Worm (Caenorhabditis elegans) whole organism, L1 larva: ENCODE data around the gene C32D5.4.

Experiments
- Y116A8C.19 ChIP-seq: sonication (generic microtip); optimal IDR thresholded peaks from 2 replicates; lab custom pipeline; 2016; ENCODE audit warnings: missing compliant biosample characterization, missing genetic modification characterization, borderline replicate concordance
- aha-1 ChIP-seq: fragments of 150-350 bp; optimal IDR thresholded peaks from 2 replicates; lab custom pipeline; 2014; ENCODE audit warnings: missing biosample characterization, missing genetic modification characterization
- alr-1 ChIP-seq: fragments of 200-800 bp; sonication (Bioruptor generic); optimal IDR thresholded peaks from 2 replicates; lab custom pipeline; 2018; ENCODE audit warnings: borderline replicate concordance, mild to moderate bottlenecking, missing genetic modification characterization, missing compliant biosample characterization
- aly-2 ChIP-seq: fragments of 150-350 bp; optimal IDR thresholded peaks from 2 replicates; lab custom pipeline; 2014; ENCODE audit warnings: missing biosample characterization, missing genetic modification characterization
- ama-1 ChIP-seq: fragments of 150-350 bp; optimal IDR thresholded peaks from 2 replicates; lab custom pipeline; 2014
- ceh-8 ChIP-seq: fragments of 200-800 bp; sonication (Bioruptor generic); optimal IDR thresholded peaks from 2 replicates; lab custom pipeline; 2018; ENCODE audit warnings: mild to moderate bottlenecking, missing genetic modification characterization, moderate library complexity, missing compliant biosample characterization
- ceh-82 ChIP-seq, 3 experiments: fragments of 150-350 bp in 1 of 3; sonication (generic microtip) in 2 of 3; optimal IDR thresholded peaks; 2 replicates each; lab custom pipeline; 2014 to 2017; ENCODE audit warnings: missing biosample characterization in 3 of 3, missing genetic modification characterization in 3 of 3
- ceh-88 ChIP-seq: fragments of 200-800 bp; sonication (Bioruptor generic); IDR thresholded peaks from 2 replicates; pipeline ENCODE4 v1.3.6; 2022; ENCODE audit warnings: missing genetic modification characterization, missing compliant biosample characterization
- ceh-90 ChIP-seq: sonication (generic microtip); optimal IDR thresholded peaks from 2 replicates; lab custom pipeline; 2016; ENCODE audit warnings: missing genetic modification characterization, missing compliant biosample characterization
- ces-1 ChIP-seq: fragments of 150-350 bp; optimal IDR thresholded peaks from 2 replicates; lab custom pipeline; 2014; ENCODE audit warnings: missing biosample characterization, missing genetic modification reagents, missing genetic modification characterization
- dpl-1 ChIP-seq, 3 experiments: fragments of 150-350 bp in 2 of 3; sonication (generic microtip) in 1 of 3; optimal IDR thresholded peaks; 2 replicates each; lab custom pipeline; 2014 to 2017; ENCODE audit warnings: missing biosample characterization in 3 of 3, missing genetic modification characterization in 3 of 3, missing genetic modification reagents in 3 of 3
- dsc-1 ChIP-seq: sonication (generic microtip); optimal IDR thresholded peaks from 2 replicates; lab custom pipeline; 2016; ENCODE audit warnings: mild to moderate bottlenecking, missing genetic modification characterization, missing compliant biosample characterization
- efl-1 ChIP-seq, 4 experiments: fragments of 150-350 bp; optimal IDR thresholded peaks in 3 of 4; peaks in 1 of 4; 1 replicate in 1 of 4; 2 replicates in 3 of 4; lab custom pipeline; 2014; ENCODE audit warnings: missing biosample characterization in 2 of 4, missing genetic modification characterization in 2 of 4, missing genetic modification reagents in 2 of 4
- egl-13 ChIP-seq: sonication (generic microtip); optimal IDR thresholded peaks from 2 replicates; lab custom pipeline; 2016; ENCODE audit warnings: missing genotype, missing genetic modification reagents, missing genetic modification characterization, missing compliant biosample characterization
- egl-27 ChIP-seq, 2 experiments: fragments of 150-350 bp in 1 of 2; sonication (generic microtip); optimal IDR thresholded peaks; 3 replicates each; lab custom pipeline; 2017 to 2018; ENCODE audit warnings: missing biosample characterization in 2 of 2, missing genetic modification characterization in 2 of 2, missing genetic modification reagents in 2 of 2
- elt-2 ChIP-seq: sonication (generic microtip); optimal IDR thresholded peaks from 2 replicates; lab custom pipeline; 2016; ENCODE audit warnings: missing genetic modification characterization, mild to moderate bottlenecking, inconsistent platforms, missing compliant biosample characterization, missing genetic modification reagents
- ets-5 ChIP-seq: fragments of 200-800 bp; sonication (Bioruptor generic); IDR thresholded peaks from 2 replicates; pipeline ENCODE4 v1.3.6; 2022; ENCODE audit warnings: missing genetic modification characterization, missing compliant biosample characterization
- fkh-8 ChIP-seq: sonication (generic microtip); optimal IDR thresholded peaks from 2 replicates; lab custom pipeline; 2016; ENCODE audit warnings: mild to moderate bottlenecking, missing genetic modification characterization, missing compliant biosample characterization
- fos-1 ChIP-seq: fragments of 150-350 bp; optimal IDR thresholded peaks from 2 replicates; lab custom pipeline; 2014; ENCODE audit warnings: missing biosample characterization, missing genetic modification characterization
- hlh-17 ChIP-seq: fragments of 200-800 bp; sonication (Bioruptor generic); optimal IDR thresholded peaks from 2 replicates; lab custom pipeline; 2018; ENCODE audit warnings: missing genetic modification characterization, mild to moderate bottlenecking, missing compliant biosample characterization, moderate library complexity, borderline replicate concordance
- hlh-4 ChIP-seq: sonication (generic microtip); optimal IDR thresholded peaks from 2 replicates; lab custom pipeline; 2016; ENCODE audit warnings: mild to moderate bottlenecking, missing genetic modification characterization, missing compliant biosample characterization
- hpl-2 ChIP-seq: fragments of 150-350 bp; optimal IDR thresholded peaks from 2 replicates; lab custom pipeline; 2014; ENCODE audit warnings: missing biosample characterization, missing genetic modification reagents, missing genetic modification characterization
- jun-1 ChIP-seq: fragments of 150-350 bp; optimal IDR thresholded peaks from 2 replicates; lab custom pipeline; 2014; ENCODE audit warnings: missing biosample characterization, missing genetic modification reagents, missing genetic modification characterization
- lir-3 ChIP-seq: sonication (generic microtip); optimal IDR thresholded peaks from 2 replicates; lab custom pipeline; 2016; ENCODE audit warnings: mild to moderate bottlenecking, missing genetic modification characterization, moderate library complexity, missing compliant biosample characterization; ENCODE audit not compliant: poor library complexity
- mdl-1 ChIP-seq, 2 experiments: fragments of 150-350 bp; optimal IDR thresholded peaks; 2 replicates each; lab custom pipeline; 2014 to 2017; ENCODE audit warnings: missing biosample characterization in 2 of 2, missing genetic modification characterization in 2 of 2, inconsistent platforms in 1 of 2
- mep-1 ChIP-seq: fragments of 150-350 bp; optimal IDR thresholded peaks from 2 replicates; lab custom pipeline; 2014; ENCODE audit warnings: missing biosample characterization, missing genetic modification characterization
- nhr-19 ChIP-seq: fragments of 200-800 bp; sonication (Bioruptor generic); conservative IDR thresholded peaks from 2 replicates; pipeline ENCODE4 v1.3.6; 2022; ENCODE audit warnings: missing genetic modification characterization, missing compliant biosample characterization
- nhr-20 ChIP-seq: sonication (generic microtip); optimal IDR thresholded peaks from 2 replicates; lab custom pipeline; 2016; ENCODE audit warnings: mild to moderate bottlenecking, missing genetic modification characterization, missing compliant biosample characterization
- nhr-237 ChIP-seq: fragments of 150-350 bp; optimal IDR thresholded peaks from 2 replicates; lab custom pipeline; 2014; ENCODE audit warnings: missing biosample characterization, missing genetic modification characterization
- nhr-28 ChIP-seq: fragments of 150-350 bp; optimal IDR thresholded peaks from 2 replicates; lab custom pipeline; 2014; ENCODE audit warnings: missing biosample characterization, missing genetic modification characterization
- nhr-71 ChIP-seq: sonication (generic microtip); optimal IDR thresholded peaks from 2 replicates; lab custom pipeline; 2016; ENCODE audit warnings: mild to moderate bottlenecking, missing genetic modification characterization, moderate library complexity, missing compliant biosample characterization
- nhr-77 ChIP-seq: fragments of 150-350 bp; optimal IDR thresholded peaks from 2 replicates; lab custom pipeline; 2014; ENCODE audit warnings: missing biosample characterization, missing genetic modification characterization
- pag-3 ChIP-seq: sonication (generic microtip); optimal IDR thresholded peaks from 2 replicates; lab custom pipeline; 2017; ENCODE audit warnings: missing genetic modification characterization, mild to moderate bottlenecking, missing compliant biosample characterization, antibody characterized with exemption, borderline replicate concordance; ENCODE audit not compliant: insufficient read depth
- pax-3 ChIP-seq: fragments of 200-800 bp; sonication (Bioruptor generic); optimal IDR thresholded peaks from 2 replicates; lab custom pipeline; 2018; ENCODE audit warnings: mild to moderate bottlenecking, missing genetic modification characterization, moderate library complexity, missing compliant biosample characterization
- skn-1 ChIP-seq: fragments of 150-350 bp; optimal IDR thresholded peaks from 2 replicates; lab custom pipeline; 2014; ENCODE audit warnings: missing biosample characterization, missing genetic modification characterization
- snpc-4 ChIP-seq: fragments of 150-350 bp; optimal IDR thresholded peaks from 2 replicates; lab custom pipeline; 2014; ENCODE audit warnings: missing biosample characterization, missing genetic modification characterization
- snu-23 ChIP-seq: sonication (generic microtip); optimal IDR thresholded peaks from 2 replicates; lab custom pipeline; 2016; ENCODE audit warnings: missing genetic modification characterization, missing compliant biosample characterization
- sptf-1 ChIP-seq: fragments of 150-350 bp; optimal IDR thresholded peaks from 2 replicates; lab custom pipeline; 2014; ENCODE audit warnings: missing biosample characterization, missing genetic modification characterization
- swsn-7 ChIP-seq: sonication (generic microtip); optimal IDR thresholded peaks from 2 replicates; lab custom pipeline; 2016; ENCODE audit warnings: missing genetic modification characterization, missing compliant biosample characterization
- unc-130 ChIP-seq: fragments of 150-350 bp; optimal IDR thresholded peaks from 2 replicates; lab custom pipeline; 2017; ENCODE audit warnings: missing biosample characterization, missing genetic modification characterization, inconsistent platforms
- unc-30 ChIP-seq: sonication (generic microtip); optimal IDR thresholded peaks from 2 replicates; lab custom pipeline; 2017; ENCODE audit warnings: missing biosample characterization, missing genetic modification characterization
- unc-62 ChIP-seq: fragments of 150-350 bp; optimal IDR thresholded peaks from 2 replicates; lab custom pipeline; 2014; ENCODE audit warnings: missing biosample characterization, missing genetic modification reagents, missing genetic modification characterization
- unc-86 ChIP-seq: sonication (generic microtip); optimal IDR thresholded peaks from 2 replicates; lab custom pipeline; 2016; ENCODE audit warnings: missing genetic modification characterization, missing compliant biosample characterization
- zag-1 ChIP-seq: fragments of 150-350 bp; optimal IDR thresholded peaks from 2 replicates; lab custom pipeline; 2014; ENCODE audit warnings: missing biosample characterization, missing genetic modification characterization
- ztf-11 ChIP-seq, 2 experiments: sonication (generic microtip); optimal IDR thresholded peaks; 2 replicates each; lab custom pipeline; 2016 to 2017; ENCODE audit warnings: missing genetic modification characterization in 2 of 2, missing biosample characterization in 1 of 2, missing compliant biosample characterization in 1 of 2
- ztf-4 ChIP-seq: fragments of 150-350 bp; optimal IDR thresholded peaks from 2 replicates; lab custom pipeline; 2014; ENCODE audit warnings: missing biosample characterization, missing genetic modification characterization

Gene C32D5.4

ce11 chrII:6366696-6367095 is 43.8 kb upstream of the C32D5.4 start, which contains the start of gene ctsa-4.1:
TSS of gene ctsa-4.1 (plus strand) at chrII:6366996.
- TF ChIP-seq lir-3, result no peak
- TF ChIP-seq ztf-11 (tag; optimal IDR thresholded peaks at IDR 0.05; lab: Kevin White, UChicago), result no peak
- TF ChIP-seq efl-1 (optimal IDR thresholded peaks at IDR 0.05; lab: Kevin White, UChicago), result no peak
- TF ChIP-seq efl-1 (GFP tag; optimal IDR thresholded peaks at IDR 0.05 in 1 of 2; lab: Kevin White, UChicago), result peak in 1 of 2 experiments; percentile 24
- TF ChIP-seq nhr-237 (tag; lab: Kevin White, UChicago), result no peak

DNA sequence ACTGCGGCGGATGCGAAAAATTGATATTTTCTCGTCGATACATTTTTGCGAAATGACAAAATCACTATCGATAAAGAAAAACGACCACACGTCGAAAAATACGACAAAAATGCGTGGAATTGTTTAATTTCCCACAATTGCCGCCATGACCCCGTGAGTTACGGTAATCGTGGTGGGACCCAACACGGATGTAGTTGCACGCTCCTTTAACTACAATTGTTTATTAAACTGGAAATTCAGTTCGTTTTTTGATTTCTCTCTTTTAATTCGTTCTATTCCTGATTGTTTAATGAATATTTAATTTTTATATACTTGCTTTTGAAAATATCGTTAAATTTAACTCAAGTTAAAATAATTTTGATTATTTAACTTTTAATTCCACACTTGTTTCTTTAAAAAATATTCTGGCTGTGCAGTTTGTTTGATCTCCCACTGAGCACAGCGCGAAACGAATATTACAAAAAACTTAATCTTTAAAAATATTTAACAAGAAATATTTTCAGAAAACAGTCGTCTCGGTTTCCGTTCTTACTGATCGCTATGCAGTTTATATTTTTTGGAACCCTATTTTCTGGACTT is 42.4 kb upstream of the C32D5.4 start, which contains the start of the genes ani-2 and clec-88:
TSS of gene ani-2 (minus strand) at position 131 of the 579 bp plus-strand sequence.
TSS of gene clec-88 (plus strand) at position 486 of the 579 bp plus-strand sequence.
- TF ChIP-seq snpc-4 (tag; lab: Kevin White, UChicago), result no peak
- no peak for TF ChIP-seq fkh-8 (tag; lab: Kevin White, UChicago)
- no peak for TF ChIP-seq ceh-82 (tag; optimal IDR thresholded peaks at IDR 0.05; lab: Kevin White, UChicago)
- no peak for TF ChIP-seq skn-1 (tag; lab: Kevin White, UChicago)
- no peak for TF ChIP-seq ceh-8 (GFP tag; lab: Kevin White, UChicago)
- TF ChIP-seq pax-3 (tag; lab: Kevin White, UChicago), result no peak
- TF ChIP-seq snu-23 (GFP tag; lab: Kevin White, UChicago), result no peak
- no peak for TF ChIP-seq ces-1 (GFP tag; lab: Kevin White, UChicago)
- TF ChIP-seq dpl-1 (GFP tag; optimal IDR thresholded peaks at IDR 0.05; lab: Kevin White, UChicago), result no peak
- TF ChIP-seq nhr-77 (tag; lab: Kevin White, UChicago), result no peak
- no peak for TF ChIP-seq pag-3

- TF ChIP-seq jun-1, result no peak
- TF ChIP-seq unc-86, result peak; percentile 31
- TF ChIP-seq sptf-1 (tag; lab: Kevin White, UChicago), result no peak
- TF ChIP-seq fos-1 (tag; lab: Kevin White, UChicago), result peak; percentile 36
- peak; percentile 8 for TF ChIP-seq ztf-4
- TF ChIP-seq swsn-7 (tag; lab: Kevin White, UChicago), result peak; percentile 72
- TF ChIP-seq mep-1, result peak; percentile 65
- peak; percentile 77 for TF ChIP-seq nhr-71 (tag; lab: Kevin White, UChicago)
- no peak for TF ChIP-seq aly-2 (tag; lab: Kevin White, UChicago)
- peak; percentile 35 for TF ChIP-seq skn-1 (tag; lab: Kevin White, UChicago)
- peak; percentile 56 to 77 (median 75) for TF ChIP-seq dpl-1 (GFP tag; optimal IDR thresholded peaks at IDR 0.05; lab: Kevin White, UChicago)
- TF ChIP-seq aha-1 (tag; lab: Kevin White, UChicago), result no peak
- peak; percentile 54 for TF ChIP-seq nhr-19 (GFP tag; lab: Robert Waterston, UW)
- no peak for TF ChIP-seq pax-3 (tag; lab: Kevin White, UChicago)
- TF ChIP-seq ets-5 (GFP tag; lab: Robert Waterston, UW), result no peak
- no peak for TF ChIP-seq egl-27 (tag; optimal IDR thresholded peaks at IDR 0.05; lab: Kevin White, UChicago)
- TF ChIP-seq ceh-90 (tag; lab: Kevin White, UChicago), result no peak
- peak; percentile 77 to 79 for TF ChIP-seq efl-1 (optimal IDR thresholded peaks at IDR 0.05; lab: Kevin White, UChicago)
- TF ChIP-seq efl-1 (GFP tag; optimal IDR thresholded peaks at IDR 0.05 in 1 of 2; lab: Kevin White, UChicago), result peak; percentile 64 to 97
- TF ChIP-seq Y116A8C.19 (tag; lab: Kevin White, UChicago), result no peak
- no peak for TF ChIP-seq mdl-1 (tag; optimal IDR thresholded peaks at IDR 0.05; lab: Kevin White, UChicago)
- TF ChIP-seq zag-1, result no peak
- TF ChIP-seq ces-1 (GFP tag; lab: Kevin White, UChicago), result no peak
- TF ChIP-seq nhr-28 (tag; lab: Kevin White, UChicago), result no peak
- no peak for TF ChIP-seq elt-2 (tag; lab: Kevin White, UChicago)
- TF ChIP-seq nhr-77 (tag; lab: Kevin White, UChicago), result peak; percentile 49
- TF ChIP-seq snpc-4 (tag; lab: Kevin White, UChicago), result peak; percentile 53
- no peak for TF ChIP-seq hlh-17 (GFP tag; lab: Kevin White, UChicago)
- TF ChIP-seq hlh-4, result no peak
- TF ChIP-seq ama-1 (lab: Kevin White, UChicago), result peak; percentile 22
- no peak for TF ChIP-seq ceh-88 (GFP tag; lab: Robert Waterston, UW)
- TF ChIP-seq egl-13, result no peak
- TF ChIP-seq unc-130 (tag; lab: Kevin White, UChicago), result peak; percentile 75
- no peak for TF ChIP-seq unc-30
- peak; percentile 82 for TF ChIP-seq nhr-20 (tag; lab: Kevin White, UChicago)
- TF ChIP-seq dsc-1 (tag; lab: Kevin White, UChicago), result peak; percentile 53
- TF ChIP-seq alr-1 (tag; lab: Kevin White, UChicago), result no peak
- TF ChIP-seq unc-62 (GFP tag; lab: Kevin White, UChicago), result no peak
- TF ChIP-seq hpl-2 (GFP tag; lab: Kevin White, UChicago), result peak; percentile 9
Measured at ce11 chrII:6360822-6361221, 37.9 kb upstream of the C32D5.4 start, which contains the start of gene K10B2.4. TSS of gene K10B2.4 (minus strand) at chrII:6360959.
